Worm (Caenorhabditis elegans) whole organism, L2 larva: Measurements from ENCODE around the gene Y55D9A.2.

ENCODE experiments used
- C34F6.9 ChIP-seq: fragments of 150-350 bp; optimal IDR thresholded peaks from 2 replicates; lab custom pipeline; 2014; ENCODE audit warnings: missing biosample characterization, missing genetic modification characterization
- F13H6.1 ChIP-seq: sonication (generic microtip); optimal IDR thresholded peaks from 2 replicates; lab custom pipeline; 2016; ENCODE audit warnings: missing genetic modification characterization, missing compliant biosample characterization
- R02D3.7 ChIP-seq: fragments of 150-350 bp; optimal IDR thresholded peaks from 2 replicates; lab custom pipeline; 2014; ENCODE audit warnings: missing biosample characterization, missing genetic modification characterization
- Y55F3AM.14 ChIP-seq: fragments of 200-800 bp; sonication (Bioruptor generic); optimal IDR thresholded peaks from 2 replicates; lab custom pipeline; 2018; ENCODE audit warnings: mild to moderate bottlenecking, missing genetic modification characterization, missing compliant biosample characterization
- alr-1 ChIP-seq: fragments of 150-350 bp; optimal IDR thresholded peaks from 2 replicates; lab custom pipeline; 2014; ENCODE audit warnings: missing biosample characterization, missing genetic modification characterization
- aly-2 ChIP-seq: fragments of 150-350 bp; optimal IDR thresholded peaks from 2 replicates; lab custom pipeline; 2014; ENCODE audit warnings: missing biosample characterization, missing genetic modification characterization
- blmp-1 ChIP-seq: sonication (generic microtip); optimal IDR thresholded peaks from 2 replicates; lab custom pipeline; 2017; ENCODE audit warnings: missing genetic modification characterization, mild to moderate bottlenecking, missing compliant biosample characterization, antibody characterized with exemption, moderate library complexity; ENCODE audit not compliant: insufficient read depth
- ceh-16 ChIP-seq: fragments of 150-350 bp; optimal IDR thresholded peaks from 2 replicates; lab custom pipeline; 2014; ENCODE audit warnings: missing biosample characterization, missing genetic modification characterization
- ceh-82 ChIP-seq: fragments of 150-350 bp; optimal IDR thresholded peaks from 2 replicates; lab custom pipeline; 2014; ENCODE audit warnings: missing biosample characterization, missing genetic modification characterization
- crh-2 ChIP-seq: sonication (generic microtip); optimal IDR thresholded peaks from 2 replicates; lab custom pipeline; 2017; ENCODE audit warnings: missing biosample characterization, missing genetic modification characterization
- dmd-4 ChIP-seq: sonication (generic microtip); optimal IDR thresholded peaks from 2 replicates; lab custom pipeline; 2017; ENCODE audit warnings: missing biosample characterization, missing genetic modification characterization
- egl-27 ChIP-seq: sonication (generic microtip); optimal IDR thresholded peaks from 3 replicates; lab custom pipeline; 2017; ENCODE audit warnings: missing biosample characterization, missing genetic modification reagents, missing genetic modification characterization
- elt-1 ChIP-seq: fragments of 150-350 bp; optimal IDR thresholded peaks from 2 replicates; lab custom pipeline; 2014; ENCODE audit warnings: missing biosample characterization, missing genetic modification characterization
- elt-3 ChIP-seq: sonication (generic microtip); optimal IDR thresholded peaks from 2 replicates; lab custom pipeline; 2017; ENCODE audit warnings: missing biosample characterization, missing genetic modification characterization
- fos-1 ChIP-seq: fragments of 150-350 bp; optimal IDR thresholded peaks from 2 replicates; lab custom pipeline; 2014; ENCODE audit warnings: missing biosample characterization, missing genetic modification characterization
- lin-11 ChIP-seq: fragments of 150-350 bp; sonication (generic microtip); optimal IDR thresholded peaks from 2 replicates; lab custom pipeline; 2014; ENCODE audit warnings: missing biosample characterization, missing genetic modification characterization, inconsistent platforms, mixed read lengths
- lin-13 ChIP-seq: fragments of 150-350 bp; optimal IDR thresholded peaks from 2 replicates; lab custom pipeline; 2014; ENCODE audit warnings: missing biosample characterization, missing genetic modification reagents, missing genetic modification characterization
- lsy-2 ChIP-seq, 2 experiments: fragments of 150-350 bp in 1 of 2; sonication (generic microtip) in 1 of 2; optimal IDR thresholded peaks; 2 replicates each; lab custom pipeline; 2014 to 2017; ENCODE audit warnings: missing biosample characterization in 2 of 2, missing genetic modification characterization in 2 of 2
- mab-5 ChIP-seq: fragments of 150-350 bp; optimal IDR thresholded peaks from 2 replicates; lab custom pipeline; 2014; ENCODE audit warnings: missing biosample characterization, missing genetic modification characterization
- mbf-1 ChIP-seq: sonication (generic microtip); optimal IDR thresholded peaks from 2 replicates; lab custom pipeline; 2017; ENCODE audit warnings: missing biosample characterization, missing genetic modification characterization
- mdl-1 ChIP-seq, 2 experiments: fragments of 150-350 bp in 1 of 2; sonication (generic microtip) in 1 of 2; optimal IDR thresholded peaks; 2 replicates each; lab custom pipeline; 2017; ENCODE audit warnings: missing biosample characterization in 2 of 2, missing genetic modification characterization in 2 of 2
- nhr-10 ChIP-seq: sonication (generic microtip); optimal IDR thresholded peaks from 2 replicates; lab custom pipeline; 2017; ENCODE audit warnings: missing biosample characterization, missing genetic modification characterization
- nhr-129 ChIP-seq: fragments of 150-350 bp; optimal IDR thresholded peaks from 2 replicates; lab custom pipeline; 2014; ENCODE audit warnings: missing biosample characterization, missing genetic modification characterization
- nhr-21 ChIP-seq: fragments of 150-350 bp; optimal IDR thresholded peaks from 2 replicates; lab custom pipeline; 2014; ENCODE audit warnings: missing biosample characterization, missing genetic modification characterization
- nhr-23 ChIP-seq: fragments of 150-350 bp; optimal IDR thresholded peaks from 2 replicates; lab custom pipeline; 2014; ENCODE audit warnings: missing biosample characterization, missing genetic modification reagents, missing genetic modification characterization
- nhr-6 ChIP-seq: fragments of 150-350 bp; optimal IDR thresholded peaks from 2 replicates; lab custom pipeline; 2014; ENCODE audit warnings: missing biosample characterization, missing genetic modification characterization
- nhr-77 ChIP-seq: fragments of 150-350 bp; optimal IDR thresholded peaks from 2 replicates; lab custom pipeline; 2014; ENCODE audit warnings: missing biosample characterization, missing genetic modification characterization
- sem-4 ChIP-seq: fragments of 150-350 bp; optimal IDR thresholded peaks from 2 replicates; lab custom pipeline; 2014; ENCODE audit warnings: missing biosample characterization, missing genetic modification reagents, missing genetic modification characterization
- skn-1 ChIP-seq: sonication (generic microtip); optimal IDR thresholded peaks from 2 replicates; lab custom pipeline; 2017; ENCODE audit warnings: missing biosample characterization, missing genetic modification characterization
- sma-3 ChIP-seq: sonication (generic microtip); optimal IDR thresholded peaks from 2 replicates; lab custom pipeline; 2016; ENCODE audit warnings: missing genetic modification reagents, missing genetic modification characterization, missing compliant biosample characterization
- sma-9 ChIP-seq, 2 experiments: fragments of 150-350 bp in 1 of 2; sonication (generic microtip) in 1 of 2; optimal IDR thresholded peaks; 2 replicates each; lab custom pipeline; 2014 to 2016; ENCODE audit warnings: missing genetic modification characterization in 2 of 2, mild to moderate bottlenecking in 1 of 2, missing biosample characterization in 1 of 2, missing compliant biosample characterization in 1 of 2, missing genetic modification reagents in 1 of 2, moderate library complexity in 1 of 2
- snpc-4 ChIP-seq: fragments of 150-350 bp; optimal IDR thresholded peaks from 2 replicates; lab custom pipeline; 2014; ENCODE audit warnings: missing biosample characterization, missing genetic modification characterization
- unc-55 ChIP-seq: fragments of 150-350 bp; sonication (generic microtip); optimal IDR thresholded peaks from 3 replicates; lab custom pipeline; 2014; ENCODE audit warnings: missing biosample characterization, missing genetic modification reagents, missing genetic modification characterization
- unc-62 ChIP-seq: fragments of 150-350 bp; optimal IDR thresholded peaks from 2 replicates; lab custom pipeline; 2014; ENCODE audit warnings: missing biosample characterization, missing genetic modification reagents, missing genetic modification characterization
- zag-1 ChIP-seq: fragments of 150-350 bp; optimal IDR thresholded peaks from 2 replicates; lab custom pipeline; 2014; ENCODE audit warnings: missing biosample characterization, missing genetic modification characterization
- ztf-1 ChIP-seq: fragments of 200-800 bp; sonication (Bioruptor generic); conservative IDR thresholded peaks from 2 replicates; pipeline ENCODE4 v1.3.6; 2022; ENCODE audit warnings: missing genetic modification characterization, missing compliant biosample characterization
- ztf-4 ChIP-seq: fragments of 150-350 bp; optimal IDR thresholded peaks from 2 replicates; lab custom pipeline; 2014; ENCODE audit warnings: missing biosample characterization, missing genetic modification characterization

Gene Y55D9A.2

DNA sequence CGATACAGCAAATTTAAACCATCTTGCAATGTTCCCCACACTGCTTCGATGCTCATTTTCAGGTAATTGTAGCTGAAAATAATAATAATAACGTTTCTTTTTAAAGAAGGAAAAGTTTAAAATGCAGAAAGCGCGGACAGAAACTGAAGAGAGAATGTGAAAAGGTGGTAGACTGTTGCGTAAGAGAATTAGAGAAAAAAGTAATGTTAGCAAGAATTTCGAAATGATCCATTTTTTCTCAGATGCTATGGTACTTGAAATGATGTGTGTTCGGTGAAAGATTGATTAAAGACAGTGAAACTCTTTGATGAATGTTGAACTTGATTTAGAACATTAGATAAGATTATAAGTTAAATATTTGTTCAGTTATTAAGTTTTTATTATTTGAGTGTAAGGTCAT lies 14.9 kb downstream of the Y55D9A.2 start, which contains the start of gene cul-6:
cul-6 (minus strand) TSS at position 79 of the 400 bp plus-strand sequence.
- TF ChIP-seq unc-55, result peak; percentile 27
- TF ChIP-seq crh-2 (tag; lab: Kevin White, UChicago), result no peak

DNA sequence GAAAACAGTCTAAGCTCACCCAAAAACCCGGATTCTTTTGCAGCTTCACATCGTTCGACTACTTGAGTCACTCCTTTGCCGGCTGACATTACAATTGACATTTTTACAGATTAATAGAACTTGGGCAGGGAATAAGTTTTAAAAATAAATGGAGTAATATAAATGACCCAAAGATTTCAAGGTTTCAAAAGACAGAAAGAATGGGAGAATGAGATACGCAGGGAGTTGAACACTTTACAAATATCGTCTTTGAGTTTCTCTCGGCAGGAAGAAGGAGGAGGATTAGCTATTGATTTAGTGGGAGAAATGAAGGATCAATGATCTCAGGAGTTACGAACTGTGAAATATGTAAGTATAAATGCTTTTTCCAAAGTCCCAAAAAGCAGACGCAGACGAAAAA lies 19.3 kb downstream of the Y55D9A.2 start, which contains the start of gene K08E7.8:
K08E7.8 (minus strand) TSS at position 101 of the 400 bp plus-strand sequence.
- TF ChIP-seq alr-1 (tag; lab: Kevin White, UChicago), result no peak
- no peak for TF ChIP-seq nhr-10
- TF ChIP-seq lsy-2 (tag; optimal IDR thresholded peaks at IDR 0.05; lab: Kevin White, UChicago), result no peak
- TF ChIP-seq ztf-1 (GFP tag; lab: Robert Waterston, UW), result no peak
- no peak for TF ChIP-seq Y55F3AM.14
- no peak for TF ChIP-seq mbf-1 (tag; lab: Kevin White, UChicago)
- TF ChIP-seq lin-11 (tag; lab: Kevin White, UChicago), result no peak
- no peak for TF ChIP-seq aly-2 (tag; lab: Kevin White, UChicago)
- TF ChIP-seq skn-1 (tag; lab: Kevin White, UChicago), result no peak
- TF ChIP-seq ceh-82, result no peak

DNA sequence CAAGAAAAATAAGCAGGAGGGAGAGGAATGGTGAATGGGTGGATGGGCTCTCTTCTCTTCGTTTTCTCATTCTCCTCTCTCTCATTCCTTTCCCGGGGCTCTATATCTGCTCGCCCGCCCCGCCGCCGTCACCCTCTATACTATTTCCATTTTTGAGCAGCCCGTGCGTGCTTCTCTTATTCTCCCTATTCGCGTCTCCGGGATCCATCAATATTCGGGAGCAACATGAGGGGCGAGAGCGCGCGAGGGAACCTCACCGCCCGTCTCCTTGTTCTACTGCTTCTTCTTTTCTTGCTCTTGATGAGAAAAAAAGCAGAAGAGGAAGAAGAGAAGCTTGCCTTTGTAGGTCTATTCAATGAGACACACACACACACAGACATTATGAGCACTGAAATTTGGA lies 21.1 kb downstream of the Y55D9A.2 start:
- no peak for TF ChIP-seq sma-9 (GFP tag; optimal IDR thresholded peaks at IDR 0.05; lab: Kevin White, UChicago)
- no peak for TF ChIP-seq sma-9 (tag; optimal IDR thresholded peaks at IDR 0.05; lab: Kevin White, UChicago)
- no peak for TF ChIP-seq nhr-21
- peak; percentile 21 for TF ChIP-seq nhr-129 (tag; lab: Kevin White, UChicago)
- TF ChIP-seq elt-3, result no peak
- TF ChIP-seq lin-13 (GFP tag; lab: Kevin White, UChicago), result peak; percentile 6
- TF ChIP-seq sem-4 (tag; lab: Kevin White, UChicago), result no peak
- TF ChIP-seq unc-55, result peak; percentile 42
- peak; percentile 43 for TF ChIP-seq zag-1
- peak; percentile 47 for TF ChIP-seq snpc-4 (tag; lab: Kevin White, UChicago)
- peak; percentile 20 for TF ChIP-seq F13H6.1 (tag; lab: Kevin White, UChicago)
- TF ChIP-seq C34F6.9, result peak; percentile 74
- peak; percentile 25 for TF ChIP-seq crh-2 (tag; lab: Kevin White, UChicago)
- no peak for TF ChIP-seq elt-1 (tag; lab: Kevin White, UChicago)
- TF ChIP-seq mdl-1 (tag; optimal IDR thresholded peaks at IDR 0.05; lab: Kevin White, UChicago), result peak in 1 of 2 experiments; percentile 45
- TF ChIP-seq, all 48 proteins: peak for 9

DNA sequence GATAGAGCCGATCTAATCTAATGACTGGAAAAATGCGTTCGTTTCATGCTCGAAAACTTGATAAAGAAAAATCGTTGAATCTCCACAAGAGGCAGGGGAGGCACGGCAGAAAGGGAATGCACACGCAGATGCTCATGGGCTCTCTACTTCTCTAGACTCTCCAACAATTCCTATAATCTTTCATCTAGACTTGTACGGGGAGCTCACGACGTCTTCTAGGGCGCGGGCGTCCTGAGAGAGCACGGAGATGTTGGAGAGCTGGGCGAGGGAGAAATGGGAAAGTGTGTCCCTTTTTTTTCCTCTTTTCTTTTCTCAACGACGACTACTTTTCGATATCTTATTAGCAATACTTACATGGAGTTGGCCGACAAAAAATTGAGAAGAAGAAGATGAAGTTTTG lies 22.1 kb downstream of the Y55D9A.2 start:
- no peak for TF ChIP-seq mab-5 (tag; lab: Kevin White, UChicago)
- TF ChIP-seq dmd-4, result no peak
- TF ChIP-seq crh-2 (tag; lab: Kevin White, UChicago), result peak; percentile 1
- peak; percentile 1 for TF ChIP-seq sem-4 (tag; lab: Kevin White, UChicago)
- peak in 1 of 2 experiments; percentile 17 for TF ChIP-seq lsy-2 (tag; optimal IDR thresholded peaks at IDR 0.05; lab: Kevin White, UChicago)
- no peak for TF ChIP-seq nhr-21
- TF ChIP-seq nhr-77 (tag; lab: Kevin White, UChicago), result no peak
- no peak for TF ChIP-seq ztf-1 (GFP tag; lab: Robert Waterston, UW)
- TF ChIP-seq sma-9 (GFP tag; optimal IDR thresholded peaks at IDR 0.05; lab: Kevin White, UChicago), result no peak
- no peak for TF ChIP-seq sma-9 (tag; optimal IDR thresholded peaks at IDR 0.05; lab: Kevin White, UChicago)
- peak; percentile 54 for TF ChIP-seq C34F6.9

DNA sequence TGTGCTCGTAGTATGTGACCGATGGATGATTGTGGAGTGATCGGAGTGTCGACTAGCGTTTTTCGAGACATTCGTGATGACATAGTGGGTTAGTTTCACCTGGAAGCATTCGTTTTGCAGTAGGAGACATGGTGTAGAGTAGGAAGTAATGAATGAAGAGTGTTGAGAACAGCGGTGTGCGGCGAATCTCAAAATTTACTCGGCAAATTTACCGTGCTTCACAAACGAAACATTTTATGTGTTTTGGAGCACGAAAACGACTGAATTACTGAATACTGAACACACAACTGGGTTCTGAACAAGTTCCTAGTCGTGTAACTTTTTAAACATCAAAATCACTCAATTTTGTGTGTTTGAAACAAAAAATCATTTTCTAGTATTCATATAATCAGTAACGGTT lies 24.2 kb downstream of the Y55D9A.2 start, which contains the start of gene K08E7.6:
K08E7.6 (minus strand) TSS at position 101 of the 400 bp plus-strand sequence.
- no peak for TF ChIP-seq nhr-6 (tag; lab: Kevin White, UChicago)
- TF ChIP-seq R02D3.7 (tag; lab: Kevin White, UChicago), result no peak
- TF ChIP-seq sem-4 (tag; lab: Kevin White, UChicago), result no peak
- TF ChIP-seq fos-1 (tag; lab: Kevin White, UChicago), result no peak
- no peak for TF ChIP-seq unc-62 (GFP tag; lab: Kevin White, UChicago)
- TF ChIP-seq egl-27 (tag; lab: Kevin White, UChicago), result no peak
- no peak for TF ChIP-seq nhr-21
- no peak for TF ChIP-seq dmd-4
- TF ChIP-seq ztf-4 (tag; lab: Kevin White, UChicago), result no peak
- no peak for TF ChIP-seq sma-3 (GFP tag; lab: Kevin White, UChicago)
- no peak for TF ChIP-seq blmp-1 (tag; lab: Kevin White, UChicago)
- no peak for TF ChIP-seq nhr-23
- no peak for TF ChIP-seq skn-1 (tag; lab: Kevin White, UChicago)
- no peak for TF ChIP-seq ceh-16
